Fruit fly (Drosophila melanogaster) whole organism, embryonic: Measurements from ENCODE around the gene CG12522.

Source experiments
- Aef1 ChIP-seq: fragments of 200-800 bp; sonication (Bioruptor generic); IDR thresholded peaks from 3 replicates; pipeline ENCODE4 v1.3.6; 2022; ENCODE audit warnings: missing biosample characterization, missing genetic modification characterization
- CG31441 ChIP-seq: fragments of 200-800 bp; sonication (Bioruptor generic); IDR thresholded peaks from 2 replicates; pipeline ENCODE4 v1.3.6; 2022; ENCODE audit warnings: missing biosample characterization, missing genetic modification characterization
- CG34422 ChIP-seq: fragments of 200-800 bp; sonication (Bioruptor generic); IDR thresholded peaks from 3 replicates; pipeline ENCODE4 v1.3.6; 2022; ENCODE audit warnings: missing biosample characterization, missing genetic modification characterization
- CG43689 ChIP-seq: fragments of 200-800 bp; sonication (Bioruptor generic); IDR thresholded peaks from 2 replicates; pipeline ENCODE4 v1.3.6; 2022; ENCODE audit warnings: missing biosample characterization, missing genetic modification characterization
- CG7372 ChIP-seq: fragments of 200-800 bp; sonication (Bioruptor generic); IDR thresholded peaks from 2 replicates; pipeline ENCODE4 v1.3.6; 2022; ENCODE audit warnings: missing biosample characterization, missing genetic modification characterization
- CG8281 ChIP-seq: fragments of 200-800 bp; sonication (Bioruptor generic); optimal IDR thresholded peaks from 2 replicates; lab custom pipeline; 2018; ENCODE audit warnings: missing biosample characterization, mild to moderate bottlenecking, missing genetic modification characterization, moderate library complexity
- Mad ChIP-seq: fragments of 200-800 bp; sonication (Bioruptor generic); optimal IDR thresholded peaks from 2 replicates; lab custom pipeline; 2016; ENCODE audit warnings: missing biosample characterization, missing genetic modification characterization
- Vsx1 ChIP-seq: fragments of 200-800 bp; sonication (Bioruptor generic); optimal IDR thresholded peaks from 2 replicates; lab custom pipeline; 2017; ENCODE audit warnings: missing biosample characterization, mild to moderate bottlenecking, missing genetic modification characterization, missing genetic modification reagents
- hth ChIP-seq: fragments of >200 bp; optimal IDR thresholded peaks from 2 replicates; lab custom pipeline; 2017; ENCODE audit warnings: inconsistent platforms
- mam ChIP-seq: fragments of 200-800 bp; sonication (Bioruptor generic); optimal IDR thresholded peaks from 3 replicates; lab custom pipeline; 2016; ENCODE audit warnings: missing biosample characterization, missing genetic modification characterization
- twi ChIP-seq: fragments of 200-800 bp; optimal IDR thresholded peaks from 2 replicates; lab custom pipeline; 2019; ENCODE audit warnings: missing biosample characterization, mild to moderate bottlenecking, missing genetic modification characterization, moderate library complexity

dm6 chr3L:11092610-11092961, 15.4 kb upstream of the CG12522 start:
- no peak for TF ChIP-seq CG43689
- no peak for TF ChIP-seq CG8281 (tag; lab: Kevin White, UChicago)
- no peak for TF ChIP-seq CG7372 (GFP tag; lab: Robert Waterston, UW)
- TF ChIP-seq hth (lab: Kevin White, UChicago) = no peak
- no peak for TF ChIP-seq twi (tag; lab: Kevin White, UChicago)
- TF ChIP-seq Vsx1 (GFP tag; lab: Kevin White, UChicago) = no peak
- no peak for TF ChIP-seq CG31441 (GFP tag; lab: Robert Waterston, UW)
- no peak for TF ChIP-seq Mad (GFP tag; lab: Kevin White, UChicago)
- TF ChIP-seq CG34422 (GFP tag; lab: Robert Waterston, UW) = no peak
- TF ChIP-seq mam = no peak
- TF ChIP-seq Aef1 (GFP tag; lab: Robert Waterston, UW) = no peak
